Worm (Caenorhabditis elegans): ENCODE data around the gene srg-57.
A peak's percentile ranks its signal among the peaks of the same experiment; 100 is the strongest.

srg-57 gene

ce11 chrV:2730784-2731480 lies 3.3 kb downstream of the srg-57 start, which contains the start of gene dod-3:
Gene dod-3 (minus strand): TSS chrV:2731098.
- no peak for TF ChIP-seq hlh-4 (tag; optimal IDR thresholded peaks at IDR 0.05)
- no peak for TF ChIP-seq blmp-1 (tag; optimal IDR thresholded peaks at IDR 0.05)
- TF ChIP-seq snpc-4 (tag; optimal IDR thresholded peaks at IDR 0.05): no peak
- no peak for TF ChIP-seq Y116A8C.19 (tag; optimal IDR thresholded peaks at IDR 0.05; ENCODE audit: borderline replicate concordance)
- TF ChIP-seq nhr-90 (tag; optimal IDR thresholded peaks at IDR 0.05; ENCODE audit: poor library complexity): peak; percentile 43
- TF ChIP-seq ama-1 (optimal IDR thresholded peaks at IDR 0.05): peak; percentile 8
- no peak for TF ChIP-seq lin-35 (GFP tag; optimal IDR thresholded peaks at IDR 0.05)
- no peak for TF ChIP-seq nhr-76 (tag; optimal IDR thresholded peaks at IDR 0.05)
- TF ChIP-seq egl-27 (tag; optimal IDR thresholded peaks at IDR 0.05): no peak
- no peak for TF ChIP-seq unc-30 (tag; optimal IDR thresholded peaks at IDR 0.05)
- no peak for TF ChIP-seq sox-4 (tag; optimal IDR thresholded peaks at IDR 0.05)
- TF ChIP-seq mep-1 (tag; optimal IDR thresholded peaks at IDR 0.05): no peak
- TF ChIP-seq irx-1 (tag; optimal IDR thresholded peaks at IDR 0.05): no peak
- no peak for TF ChIP-seq C04F5.9 (tag; optimal IDR thresholded peaks at IDR 0.05)
- TF ChIP-seq elt-2 (tag; optimal IDR thresholded peaks at IDR 0.05): peak; percentile 98
- TF ChIP-seq jun-1 (tag; optimal IDR thresholded peaks at IDR 0.05): no peak
- TF ChIP-seq skn-1 (tag; optimal IDR thresholded peaks at IDR 0.05): no peak
- TF ChIP-seq nhr-19 (GFP tag; conservative IDR thresholded peaks at IDR 0.05): no peak

ce11 chrV:2728236-2728635 lies 6.0 kb downstream of the srg-57 start, which contains the start of gene str-33:
Gene str-33 (plus strand): TSS chrV:2728536.
- TF ChIP-seq hpl-2 (GFP tag; optimal IDR thresholded peaks at IDR 0.05): no peak
- TF ChIP-seq aly-2 (tag; optimal IDR thresholded peaks at IDR 0.05): no peak
- no peak for TF ChIP-seq lsy-2 (tag; optimal IDR thresholded peaks at IDR 0.05)
- TF ChIP-seq efl-1 (optimal IDR thresholded peaks at IDR 0.05): no peak
- no peak for TF ChIP-seq efl-1 (GFP tag; optimal IDR thresholded peaks at IDR 0.05 in 1 of 2)
- TF ChIP-seq lin-39 (tag; optimal IDR thresholded peaks at IDR 0.05): no peak
- TF ChIP-seq nhr-71 (tag; optimal IDR thresholded peaks at IDR 0.05): no peak
- no peak for TF ChIP-seq nhr-11 (tag; optimal IDR thresholded peaks at IDR 0.05)

ce11 chrV:2727101-2727500 lies 7.2 kb downstream of the srg-57 start, which contains the start of gene str-13:
Gene str-13 (minus strand): TSS chrV:2727201.
- TF ChIP-seq lin-39 (tag; optimal IDR thresholded peaks at IDR 0.05) (no peak), ceh-90 (tag; optimal IDR thresholded peaks at IDR 0.05) (no peak), nhr-85 (tag) (peak; percentile 39)

- TF ChIP-seq nhr-76 (tag; optimal IDR thresholded peaks at IDR 0.05) (no peak), fkh-8 (tag; optimal IDR thresholded peaks at IDR 0.05) (no peak), nhr-77 (tag; optimal IDR thresholded peaks at IDR 0.05) (no peak), ceh-90 (tag; optimal IDR thresholded peaks at IDR 0.05) (no peak), efl-1 (optimal IDR thresholded peaks at IDR 0.05) (no peak), efl-1 (GFP tag; optimal IDR thresholded peaks at IDR 0.05 in 1 of 2) (no peak), hpl-2 (GFP tag; optimal IDR thresholded peaks at IDR 0.05) (no peak), isw-1 (GFP tag; IDR thresholded peaks at IDR 0.05) (no peak), nhr-28 (tag; optimal IDR thresholded peaks at IDR 0.05) (no peak), hlh-4 (tag; optimal IDR thresholded peaks at IDR 0.05) (no peak), swsn-7 (tag; optimal IDR thresholded peaks at IDR 0.05) (no peak), lin-39 (tag; optimal IDR thresholded peaks at IDR 0.05) (no peak), hlh-17 (GFP tag; optimal IDR thresholded peaks at IDR 0.05; ENCODE audit: borderline replicate concordance) (no peak), blmp-1 (tag; optimal IDR thresholded peaks at IDR 0.05) (no peak), tlp-1 (tag; optimal IDR thresholded peaks at IDR 0.05) (no peak), dsc-1 (tag; optimal IDR thresholded peaks at IDR 0.05) (no peak)
These were observed 9.0 kb downstream of the srg-57 start, which contains the start of gene srg-59 for ce11 chrV:2725225-2725624. Gene srg-59 (minus strand): TSS chrV:2725325.
